Worm (Caenorhabditis elegans): Measurements from ENCODE around the gene algn-14.

ce11 chrIV:3807545-3807944 is 4.3 kb upstream of the algn-14 start:
- TF ChIP-seq ceh-20 (GFP tag; IDR thresholded peaks at IDR 0.05): no peak
- TF ChIP-seq ceh-28 (tag; optimal IDR thresholded peaks at IDR 0.05): no peak
- TF ChIP-seq nhr-237 (tag; optimal IDR thresholded peaks at IDR 0.05): no peak
- no peak for TF ChIP-seq nhr-11 (tag; optimal IDR thresholded peaks at IDR 0.05)
- no peak for TF ChIP-seq hif-1 (tag; optimal IDR thresholded peaks at IDR 0.05)
- TF ChIP-seq ztf-11 (tag; optimal IDR thresholded peaks at IDR 0.05): no peak
- no peak for TF ChIP-seq ZK546.5 (tag; optimal IDR thresholded peaks at IDR 0.05)
- TF ChIP-seq nhr-6 (tag; optimal IDR thresholded peaks at IDR 0.05): no peak
- no peak for TF ChIP-seq R02D3.7 (tag; optimal IDR thresholded peaks at IDR 0.05)
- no peak for TF ChIP-seq nhr-28 (tag; optimal IDR thresholded peaks at IDR 0.05)
- no peak for TF ChIP-seq fkh-10 (GFP tag; optimal IDR thresholded peaks at IDR 0.05)
- no peak for TF ChIP-seq aly-2 (tag; optimal IDR thresholded peaks at IDR 0.05)
- no peak for TF ChIP-seq snpc-4 (tag; optimal IDR thresholded peaks at IDR 0.05)
- no peak for TF ChIP-seq pha-4 (GFP tag; IDR thresholded peaks at IDR 0.05)
- TF ChIP-seq pha-4 (tag; optimal IDR thresholded peaks at IDR 0.05): no peak

Data from whole organism, L4 larva.